Worm (Caenorhabditis elegans) whole organism, L4 larva: ENCODE data around the gene F56D6.22.

Experiments used
- lin-1 ChIP-seq: fragments of 200-800 bp; sonication (Bioruptor generic); IDR thresholded peaks from 2 replicates; pipeline ENCODE4 v1.3.6; 2022; ENCODE audit warnings: missing genetic modification reagents, missing genetic modification characterization, missing compliant biosample characterization
- nhr-76 ChIP-seq: fragments of 150-350 bp; optimal IDR thresholded peaks from 2 replicates; lab custom pipeline; 2014; ENCODE audit warnings: missing biosample characterization, missing genetic modification characterization

- TF ChIP-seq nhr-76 (tag; lab: Kevin White, UChicago) = no peak
- no peak for TF ChIP-seq lin-1 (GFP tag; lab: Robert Waterston, UW)
Observed at ce11 chrIV:3914462-3914861, 7.1 kb upstream of the F56D6.22 start, which contains the start of gene F56D6.19.
